Worm (Caenorhabditis elegans): ENCODE measurements around the gene hpx-2.

The hpx-2 gene

DNA sequence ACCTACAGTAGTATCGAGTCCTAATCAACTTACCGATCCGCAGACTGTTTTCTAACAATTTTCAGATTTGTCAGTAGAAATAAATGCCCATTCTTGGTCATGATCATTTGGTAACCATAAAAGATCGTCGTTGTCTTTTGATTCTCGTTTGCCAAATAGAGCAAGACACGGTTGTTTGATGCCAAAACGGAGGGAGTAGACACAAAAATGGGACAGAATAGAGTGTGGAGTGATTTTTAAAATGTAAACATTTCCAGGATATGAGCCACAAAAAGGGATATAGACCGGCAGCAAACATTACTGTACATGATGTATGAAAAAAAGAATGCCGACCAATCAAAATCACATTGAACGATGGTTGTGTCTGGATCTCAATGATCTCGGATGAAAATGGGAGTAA lies 33.4 kb upstream of the hpx-2 start, which contains the start of gene F55B12.2:
Gene F55B12.2, minus strand, starts transcription at position 101 of the 400 bp plus-strand sequence.
- TF ChIP-seq nhr-28 (tag; optimal IDR thresholded peaks at IDR 0.05), result no peak
- no peak for TF ChIP-seq daf-12 (tag; optimal IDR thresholded peaks at IDR 0.05)
- no peak for TF ChIP-seq ztf-11 (tag; optimal IDR thresholded peaks at IDR 0.05)
- no peak for TF ChIP-seq fos-1 (tag; optimal IDR thresholded peaks at IDR 0.05)
- no peak for TF ChIP-seq elt-1 (tag; optimal IDR thresholded peaks at IDR 0.05)
- TF ChIP-seq lsy-12 (tag; optimal IDR thresholded peaks at IDR 0.05), result no peak
- no peak for TF ChIP-seq ztf-4 (tag; optimal IDR thresholded peaks at IDR 0.05)
- no peak for TF ChIP-seq egl-5 (tag; optimal IDR thresholded peaks at IDR 0.05)
- no peak for TF ChIP-seq nhr-23 (tag; optimal IDR thresholded peaks at IDR 0.05)
- TF ChIP-seq ZK546.5 (tag; optimal IDR thresholded peaks at IDR 0.05), result no peak
- TF ChIP-seq nhr-237 (tag; optimal IDR thresholded peaks at IDR 0.05), result no peak
- no peak for TF ChIP-seq fkh-2 (tag; optimal IDR thresholded peaks at IDR 0.05)
- no peak for TF ChIP-seq unc-39 (tag; optimal IDR thresholded peaks at IDR 0.05)
- no peak for TF ChIP-seq ceh-16 (tag; optimal IDR thresholded peaks at IDR 0.05)
- no peak for TF ChIP-seq aly-2 (tag; optimal IDR thresholded peaks at IDR 0.05)
- no peak for TF ChIP-seq tbx-2 (tag; optimal IDR thresholded peaks at IDR 0.05)
- TF ChIP-seq unc-62 (GFP tag; optimal IDR thresholded peaks at IDR 0.05), result no peak
- TF ChIP-seq ceh-9 (tag; optimal IDR thresholded peaks at IDR 0.05), result no peak
- TF ChIP-seq eor-1 (tag; optimal IDR thresholded peaks at IDR 0.05), result no peak
- no peak for TF ChIP-seq snpc-4 (tag; optimal IDR thresholded peaks at IDR 0.05)

DNA sequence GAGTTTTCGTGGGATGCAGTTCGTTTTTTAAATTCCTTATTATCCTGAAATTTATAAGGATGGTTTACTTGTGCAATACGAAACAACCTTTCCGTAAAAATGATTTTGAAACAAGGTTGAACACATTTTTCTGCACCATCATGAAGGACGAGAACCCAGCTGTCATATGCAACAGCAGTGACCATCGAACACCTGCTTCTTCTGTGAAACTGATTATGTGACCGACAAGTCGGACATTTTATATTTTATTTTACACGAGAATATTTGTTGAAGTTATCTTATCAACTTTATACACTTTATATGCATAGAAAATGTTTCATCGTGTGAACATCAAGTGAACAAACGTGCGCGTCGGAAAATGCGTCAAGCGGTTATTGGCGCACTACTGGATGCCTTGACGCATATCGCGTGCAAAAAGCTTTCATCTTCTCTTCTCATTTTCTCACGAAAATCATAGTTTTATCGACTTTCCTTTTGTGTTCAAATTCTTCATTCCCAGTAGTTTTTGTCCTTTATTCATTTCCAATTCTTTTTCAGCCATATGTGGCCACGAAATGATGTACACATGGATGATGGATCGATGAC lies 31.4 kb upstream of the hpx-2 start, which contains the start of gene sel-10:
Gene sel-10, plus strand, starts transcription at position 538 of the 585 bp plus-strand sequence.
- peak; percentile 76 for TF ChIP-seq nfya-1 (tag; optimal IDR thresholded peaks at IDR 0.05; ENCODE audit: insufficient read depth)
- peak; percentile 3 for TF ChIP-seq nhr-77 (tag; optimal IDR thresholded peaks at IDR 0.05)
- peak; percentile 66 for TF ChIP-seq hmg-11 (tag; optimal IDR thresholded peaks at IDR 0.05)
- TF ChIP-seq elt-2 (tag; optimal IDR thresholded peaks at IDR 0.05), result peak; percentile 57
- peak; percentile 62 for TF ChIP-seq pha-4 (tag; optimal IDR thresholded peaks at IDR 0.05)
- TF ChIP-seq unc-62 (GFP tag; optimal IDR thresholded peaks at IDR 0.05), result no peak
- peak; percentile 74 for TF ChIP-seq nhr-25 (tag; optimal IDR thresholded peaks at IDR 0.05)
- TF ChIP-seq lin-39 (tag; optimal IDR thresholded peaks at IDR 0.05), result peak; percentile 36
- peak; percentile 75 for TF ChIP-seq lin-15B (tag; optimal IDR thresholded peaks at IDR 0.05)
- TF ChIP-seq mml-1 (tag; optimal IDR thresholded peaks at IDR 0.05), result no peak
- TF ChIP-seq eor-1 (tag; optimal IDR thresholded peaks at IDR 0.05), result no peak
- no peak for TF ChIP-seq nhr-28 (tag; optimal IDR thresholded peaks at IDR 0.05)
- TF ChIP-seq fkh-2 (tag; optimal IDR thresholded peaks at IDR 0.05), result no peak
- TF ChIP-seq nhr-43 (tag; optimal IDR thresholded peaks at IDR 0.05; ENCODE audit: poor library complexity, severe bottlenecking), result peak; percentile 82
- TF ChIP-seq mdl-1 (tag; optimal IDR thresholded peaks at IDR 0.05), result no peak
- TF ChIP-seq R02D3.7 (tag; optimal IDR thresholded peaks at IDR 0.05), result peak; percentile 47
- peak; percentile 51 for TF ChIP-seq jun-1 (tag; optimal IDR thresholded peaks at IDR 0.05)
- no peak for TF ChIP-seq ama-1 (optimal IDR thresholded peaks at IDR 0.05)
- TF ChIP-seq fkh-10 (GFP tag; optimal IDR thresholded peaks at IDR 0.05), result peak; percentile 23
- TF ChIP-seq egl-27 (tag; optimal IDR thresholded peaks at IDR 0.05), result no peak
- TF ChIP-seq ztf-4 (tag; optimal IDR thresholded peaks at IDR 0.05), result no peak
- no peak for TF ChIP-seq elt-1 (tag; optimal IDR thresholded peaks at IDR 0.05)
- no peak for TF ChIP-seq nhr-12 (tag; optimal IDR thresholded peaks at IDR 0.05)
- TF ChIP-seq nhr-11 (tag; optimal IDR thresholded peaks at IDR 0.05), result peak; percentile 10
- no peak for TF ChIP-seq sea-2 (GFP tag; optimal IDR thresholded peaks at IDR 0.05)
- no peak for TF ChIP-seq tbx-2 (tag; optimal IDR thresholded peaks at IDR 0.05)
- TF ChIP-seq aly-2 (tag; optimal IDR thresholded peaks at IDR 0.05), result no peak
- TF ChIP-seq nhr-23 (tag; optimal IDR thresholded peaks at IDR 0.05), result peak; percentile 84
- peak; percentile 83 for TF ChIP-seq snpc-4 (tag; optimal IDR thresholded peaks at IDR 0.05)

DNA sequence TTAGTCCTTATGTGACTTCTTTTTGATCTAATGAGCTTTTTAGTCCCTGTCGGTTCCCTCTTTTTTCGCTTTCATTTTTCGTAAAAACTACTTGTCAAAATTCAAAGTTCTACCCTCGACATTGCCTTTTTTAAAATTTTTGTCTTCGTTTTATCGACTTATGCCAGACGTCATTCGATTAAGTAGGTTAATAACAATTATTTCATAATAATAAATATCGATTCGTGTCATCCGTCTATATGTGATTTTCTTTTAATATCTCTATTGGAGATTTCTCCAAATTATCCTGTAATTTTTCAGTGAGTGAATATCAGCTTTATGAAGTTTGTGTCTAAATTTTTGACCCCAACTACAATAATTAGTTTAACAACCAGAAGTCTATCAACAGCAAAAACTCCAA lies 27.5 kb upstream of the hpx-2 start, which contains the start of gene hpo-31:
Gene hpo-31, plus strand, starts transcription at position 301 of the 400 bp plus-strand sequence.
- TF ChIP-seq fkh-10 (GFP tag; optimal IDR thresholded peaks at IDR 0.05), result no peak
- no peak for TF ChIP-seq lsy-12 (tag; optimal IDR thresholded peaks at IDR 0.05)
- TF ChIP-seq ztf-11 (tag; optimal IDR thresholded peaks at IDR 0.05), result no peak
- no peak for TF ChIP-seq daf-12 (tag; optimal IDR thresholded peaks at IDR 0.05)
- TF ChIP-seq nhr-237 (tag; optimal IDR thresholded peaks at IDR 0.05), result no peak
- no peak for TF ChIP-seq hmg-11 (tag; optimal IDR thresholded peaks at IDR 0.05)
- no peak for TF ChIP-seq nhr-11 (tag; optimal IDR thresholded peaks at IDR 0.05)
- TF ChIP-seq nhr-77 (tag; optimal IDR thresholded peaks at IDR 0.05), result no peak

All from whole organism, L3 larva.